Worm (Caenorhabditis elegans) whole organism, L4 larva: Measurements from ENCODE around the gene Y46C8AM.1.
"Not testable (repeated sequence)": the region's sequence is repeated elsewhere in the genome, so short reads cannot be mapped to it uniquely, and the experiment has no call there.

Source experiments
- F10B5.3 ChIP-seq: sonication (generic microtip); optimal IDR thresholded peaks from 2 replicates; lab custom pipeline; 2016; ENCODE audit warnings: mild to moderate bottlenecking, missing genetic modification characterization, missing compliant biosample characterization
- T26A8.4 ChIP-seq: fragments of 200-800 bp; sonication (Bioruptor generic); IDR thresholded peaks from 2 replicates; pipeline ENCODE4 v1.3.6; 2022; ENCODE audit warnings: missing genetic modification characterization, missing compliant biosample characterization
- ZK337.2 ChIP-seq: fragments of 200-800 bp; sonication (Bioruptor generic); IDR thresholded peaks from 2 replicates; pipeline ENCODE4 v1.3.6; 2022; ENCODE audit warnings: missing genetic modification reagents, missing genetic modification characterization, missing compliant biosample characterization
- ZK546.5 ChIP-seq, 2 experiments: sonication (generic microtip); optimal IDR thresholded peaks; 2 replicates each; lab custom pipeline; 2017; ENCODE audit warnings: missing biosample characterization in 2 of 2, missing genetic modification characterization in 2 of 2
- aha-1 ChIP-seq: fragments of 150-350 bp; peaks from one replicate; lab custom pipeline; 2014; ENCODE audit warnings: missing biosample characterization, missing genetic modification characterization
- ama-1 ChIP-seq: fragments of 150-350 bp; optimal IDR thresholded peaks from 2 replicates; lab custom pipeline; 2014; ENCODE audit warnings: inconsistent platforms, mixed read lengths
- arid-1 ChIP-seq: fragments of 200-800 bp; sonication (Bioruptor generic); conservative IDR thresholded peaks from 2 replicates; pipeline ENCODE4 v1.3.6; 2022; ENCODE audit warnings: missing genetic modification reagents, missing genetic modification characterization, missing compliant biosample characterization
- ceh-20 ChIP-seq: fragments of 200-800 bp; sonication (Bioruptor generic); IDR thresholded peaks from 2 replicates; pipeline ENCODE4 v1.3.6; 2022; ENCODE audit warnings: missing genetic modification reagents, missing genetic modification characterization, missing compliant biosample characterization
- daf-12 ChIP-seq: fragments of 150-350 bp; optimal IDR thresholded peaks from 2 replicates; lab custom pipeline; 2014; ENCODE audit warnings: missing biosample characterization, missing genetic modification reagents, missing genetic modification characterization
- daf-19 ChIP-seq: fragments of 200-800 bp; sonication (Bioruptor generic); conservative IDR thresholded peaks from 2 replicates; pipeline ENCODE4 v1.3.6; 2022; ENCODE audit warnings: missing genetic modification characterization, missing compliant biosample characterization
- dmd-8 ChIP-seq: fragments of 200-800 bp; sonication (Bioruptor generic); IDR thresholded peaks from 2 replicates; pipeline ENCODE4 v1.3.6; 2022; ENCODE audit warnings: missing genetic modification characterization, missing compliant biosample characterization
- dmd-9 ChIP-seq: fragments of 200-800 bp; sonication (Bioruptor generic); IDR thresholded peaks from 2 replicates; pipeline ENCODE4 v1.3.6; 2022; ENCODE audit warnings: missing genetic modification reagents, missing genetic modification characterization, missing compliant biosample characterization
- dve-1 ChIP-seq: sonication (generic microtip); optimal IDR thresholded peaks from 2 replicates; lab custom pipeline; 2017; ENCODE audit warnings: antibody characterized with exemption, mild to moderate bottlenecking, missing genetic modification characterization, missing compliant biosample characterization; ENCODE audit not compliant: insufficient read depth
- egl-27 ChIP-seq: sonication (generic microtip); optimal IDR thresholded peaks from 3 replicates; lab custom pipeline; 2017; ENCODE audit warnings: missing biosample characterization, missing genetic modification reagents, missing genetic modification characterization
- egl-43 ChIP-seq: fragments of 200-800 bp; sonication (Bioruptor generic); IDR thresholded peaks from 2 replicates; pipeline ENCODE4 v1.3.6; 2022; ENCODE audit warnings: missing genetic modification reagents, missing genetic modification characterization, missing compliant biosample characterization
- hif-1 ChIP-seq, 2 experiments: sonication (generic microtip); optimal IDR thresholded peaks; 2 replicates each; lab custom pipeline; 2016 to 2017; ENCODE audit warnings: missing compliant biosample characterization in 2 of 2, missing genetic modification characterization in 2 of 2, missing genetic modification reagents in 2 of 2, missing genotype in 2 of 2, mild to moderate bottlenecking in 1 of 2
- hlh-11 ChIP-seq: fragments of 200-800 bp; sonication (Bioruptor generic); optimal IDR thresholded peaks from 2 replicates; lab custom pipeline; 2018; ENCODE audit warnings: mild to moderate bottlenecking, missing genetic modification characterization, missing compliant biosample characterization
- jun-1 ChIP-seq: fragments of 150-350 bp; optimal IDR thresholded peaks from 2 replicates; lab custom pipeline; 2014; ENCODE audit warnings: missing biosample characterization, missing genetic modification reagents, missing genetic modification characterization
- lim-7 ChIP-seq: fragments of 200-800 bp; sonication (Bioruptor generic); IDR thresholded peaks from 2 replicates; pipeline ENCODE4 v1.3.6; 2022; ENCODE audit warnings: missing genetic modification characterization, missing compliant biosample characterization
- lsy-2 ChIP-seq, 2 experiments: fragments of 150-350 bp in 1 of 2; sonication (generic microtip) in 1 of 2; optimal IDR thresholded peaks; 2 replicates each; lab custom pipeline; 2014 to 2017; ENCODE audit warnings: missing biosample characterization in 2 of 2, missing genetic modification characterization in 2 of 2
- mep-1 ChIP-seq: fragments of 150-350 bp; sonication (generic microtip); optimal IDR thresholded peaks from 3 replicates; lab custom pipeline; 2014; ENCODE audit warnings: missing biosample characterization, missing genetic modification characterization
- nhr-10 ChIP-seq: fragments of 150-350 bp; optimal IDR thresholded peaks from 2 replicates; lab custom pipeline; 2014; ENCODE audit warnings: missing biosample characterization, missing genetic modification characterization
- nhr-11 ChIP-seq: fragments of 150-350 bp; optimal IDR thresholded peaks from 2 replicates; lab custom pipeline; 2014; ENCODE audit warnings: missing biosample characterization, missing genetic modification characterization
- nhr-111 ChIP-seq: fragments of 200-800 bp; sonication (Bioruptor generic); optimal IDR thresholded peaks from 2 replicates; lab custom pipeline; 2018; ENCODE audit warnings: mild to moderate bottlenecking, missing genetic modification characterization, missing compliant biosample characterization
- nhr-28 ChIP-seq: fragments of 150-350 bp; optimal IDR thresholded peaks from 2 replicates; lab custom pipeline; 2014; ENCODE audit warnings: missing biosample characterization, missing genetic modification characterization
- nhr-41 ChIP-seq: fragments of 200-800 bp; sonication (Bioruptor generic); IDR thresholded peaks from 2 replicates; pipeline ENCODE4 v1.3.6; 2022; ENCODE audit warnings: missing genetic modification reagents, missing genetic modification characterization, missing compliant biosample characterization
- nhr-42 ChIP-seq: fragments of 200-800 bp; sonication (Bioruptor generic); IDR thresholded peaks from 2 replicates; pipeline ENCODE4 v1.3.6; 2022; ENCODE audit warnings: missing genetic modification characterization, missing compliant biosample characterization
- nhr-77 ChIP-seq: fragments of 150-350 bp; optimal IDR thresholded peaks from 2 replicates; lab custom pipeline; 2014; ENCODE audit warnings: missing biosample characterization, missing genetic modification characterization
- pqm-1 ChIP-seq: sonication (generic microtip); optimal IDR thresholded peaks from 2 replicates; lab custom pipeline; 2017; ENCODE audit warnings: missing biosample characterization, missing genetic modification characterization
- rbr-2 ChIP-seq: sonication (generic microtip); optimal IDR thresholded peaks from 2 replicates; lab custom pipeline; 2016; ENCODE audit warnings: missing genotype, missing genetic modification characterization, missing compliant biosample characterization
- sdz-12 ChIP-seq: fragments of 200-800 bp; sonication (Bioruptor generic); optimal IDR thresholded peaks from 2 replicates; lab custom pipeline; 2018; ENCODE audit warnings: mild to moderate bottlenecking, missing genetic modification characterization, missing compliant biosample characterization
- set-16 ChIP-seq: fragments of 200-800 bp; sonication (Bioruptor generic); IDR thresholded peaks from 2 replicates; pipeline ENCODE4 v1.3.6; 2022; ENCODE audit warnings: missing genetic modification reagents, missing genetic modification characterization, missing compliant biosample characterization
- spr-1 ChIP-seq: sonication (generic microtip); optimal IDR thresholded peaks from 2 replicates; lab custom pipeline; 2016; ENCODE audit warnings: mild to moderate bottlenecking, missing genetic modification characterization, missing compliant biosample characterization
- unc-39 ChIP-seq: sonication (generic microtip); optimal IDR thresholded peaks from 2 replicates; lab custom pipeline; 2017; ENCODE audit warnings: missing biosample characterization, missing genetic modification characterization
- unc-62 ChIP-seq, 3 experiments: fragments of 150-350 bp in 1 of 3; sonication (generic microtip); optimal IDR thresholded peaks in 2 of 3; peaks in 1 of 3; 1 replicate in 1 of 3; 2 replicates in 2 of 3; lab custom pipeline; 2014 to 2017; ENCODE audit warnings: missing biosample characterization in 3 of 3, missing genetic modification characterization in 3 of 3, missing genetic modification reagents in 3 of 3, missing genotype in 1 of 3
- vab-7 ChIP-seq: fragments of 200-800 bp; sonication (Bioruptor generic); IDR thresholded peaks from 2 replicates; pipeline ENCODE4 v1.3.6; 2022; ENCODE audit warnings: missing genetic modification reagents, missing genetic modification characterization, missing compliant biosample characterization
- zfp-2 ChIP-seq: sonication (generic microtip); optimal IDR thresholded peaks from 2 replicates; lab custom pipeline; 2016; ENCODE audit warnings: mild to moderate bottlenecking, missing genetic modification characterization, missing compliant biosample characterization
- zip-2 ChIP-seq: fragments of 150-350 bp; optimal IDR thresholded peaks from 2 replicates; lab custom pipeline; 2014; ENCODE audit warnings: missing biosample characterization, missing genetic modification characterization
- ztf-11 ChIP-seq: fragments of 150-350 bp; optimal IDR thresholded peaks from 2 replicates; lab custom pipeline; 2014; ENCODE audit warnings: missing biosample characterization, missing genetic modification characterization
- ztf-7 ChIP-seq: fragments of 150-350 bp; optimal IDR thresholded peaks from 2 replicates; lab custom pipeline; 2014; ENCODE audit warnings: missing biosample characterization, missing genetic modification characterization

The Y46C8AM.1 gene

ce11 chrIV:3921898-3922297 lies 40.8 kb upstream of the Y46C8AM.1 start, which contains the start of gene clec-67 (continued):
- TF ChIP-seq hlh-11 (tag; lab: Kevin White, UChicago) (peak; percentile 58), nhr-41 (GFP tag; lab: Robert Waterston, UW) (no peak)

- TF ChIP-seq rbr-2 (no peak), ZK546.5 (tag; optimal IDR thresholded peaks at IDR 0.05; lab: Kevin White, UChicago) (no peak), nhr-111 (GFP tag; lab: Kevin White, UChicago) (no peak), spr-1 (no peak), vab-7 (GFP tag; lab: Robert Waterston, UW) (no peak), ceh-20 (GFP tag; lab: Robert Waterston, UW) (no peak), daf-19 (GFP tag; lab: Robert Waterston, UW) (no peak), zip-2 (no peak), T26A8.4 (GFP tag; lab: Robert Waterston, UW) (no peak), egl-27 (tag; lab: Kevin White, UChicago) (no peak), ama-1 (lab: Kevin White, UChicago) (no peak), nhr-11 (no peak), jun-1 (tag; lab: Kevin White, UChicago) (no peak), set-16 (no peak), dve-1 (tag; lab: Kevin White, UChicago) (no peak), hif-1 (tag; optimal IDR thresholded peaks at IDR 0.05; lab: Kevin White, UChicago) (no peak), ZK337.2 (GFP tag; lab: Robert Waterston, UW) (no peak), dmd-9 (GFP tag; lab: Robert Waterston, UW) (no peak), pqm-1 (tag; lab: Kevin White, UChicago) (no peak), mep-1 (no peak)
Measured at ce11 chrIV:3926117-3926516, 36.6 kb upstream of the Y46C8AM.1 start, which contains the start of gene clec-68. clec-68 (plus strand) TSS chrIV:3926417.

ce11 chrIV:3932408-3932807 lies 30.3 kb upstream of the Y46C8AM.1 start, which contains the start of gene clec-70:
clec-70 (plus strand) TSS chrIV:3932708.
- not testable (repeated sequence) for TF ChIP-seq dmd-9 (GFP tag; lab: Robert Waterston, UW); unc-39 (tag; lab: Kevin White, UChicago); ama-1 (lab: Kevin White, UChicago)
- TF ChIP-seq, all 104 proteins: peak for 0; not testable (repeated sequence) for 104

ce11 chrIV:3937097-3937496 lies 25.6 kb upstream of the Y46C8AM.1 start, which contains the start of gene clec-71:
clec-71 (plus strand) TSS chrIV:3937458.
- peak; percentile 57 for TF ChIP-seq aha-1 (tag; lab: Kevin White, UChicago)
- peak in 1 of 2 experiments; percentile 55 for TF ChIP-seq unc-62 (GFP tag; optimal IDR thresholded peaks at IDR 0.05 in 1 of 2; lab: Kevin White, UChicago)
- no peak for TF ChIP-seq unc-62 (tag; optimal IDR thresholded peaks at IDR 0.05; lab: Kevin White, UChicago)
- TF ChIP-seq nhr-41 (GFP tag; lab: Robert Waterston, UW): no peak

ce11 chrIV:3941658-3942328 lies 20.9 kb upstream of the Y46C8AM.1 start, which contains the start of gene clec-174:
clec-174 (minus strand) TSS chrIV:3941708.
- peak; percentile 54 for TF ChIP-seq nhr-77
- TF ChIP-seq unc-62 (GFP tag; optimal IDR thresholded peaks at IDR 0.05 in 1 of 2; lab: Kevin White, UChicago): peak in 1 of 2 experiments; percentile 35
- no peak for TF ChIP-seq unc-62 (tag; optimal IDR thresholded peaks at IDR 0.05; lab: Kevin White, UChicago)
- TF ChIP-seq pqm-1 (tag; lab: Kevin White, UChicago): peak; percentile 6
- peak; percentile 87 for TF ChIP-seq aha-1 (tag; lab: Kevin White, UChicago)
- no peak for TF ChIP-seq daf-12 (tag; lab: Kevin White, UChicago)
- no peak for TF ChIP-seq nhr-42 (GFP tag; lab: Robert Waterston, UW)
- peak; percentile 87 for TF ChIP-seq nhr-28

- TF ChIP-seq nhr-10 (tag; lab: Kevin White, UChicago) (no peak), ztf-7 (tag; lab: Kevin White, UChicago) (no peak), lim-7 (GFP tag; lab: Robert Waterston, UW) (no peak), F10B5.3 (tag; lab: Kevin White, UChicago) (no peak), nhr-28 (no peak), lsy-2 (tag; optimal IDR thresholded peaks at IDR 0.05; lab: Kevin White, UChicago) (no peak), egl-27 (tag; lab: Kevin White, UChicago) (no peak), zfp-2 (tag; lab: Kevin White, UChicago) (no peak), egl-43 (no peak), sdz-12 (GFP tag; lab: Kevin White, UChicago) (no peak), nhr-77 (no peak), T26A8.4 (GFP tag; lab: Robert Waterston, UW) (no peak), arid-1 (no peak), dmd-8 (GFP tag; lab: Robert Waterston, UW) (no peak), ztf-11 (no peak)
Measured at ce11 chrIV:3943003-3943402, 19.7 kb upstream of the Y46C8AM.1 start, which contains the start of gene Y46C8AL.11. Y46C8AL.11 (plus strand) TSS chrIV:3943303.
